Worm (Caenorhabditis elegans): ENCODE measurements around the gene sta-2.

DNA sequence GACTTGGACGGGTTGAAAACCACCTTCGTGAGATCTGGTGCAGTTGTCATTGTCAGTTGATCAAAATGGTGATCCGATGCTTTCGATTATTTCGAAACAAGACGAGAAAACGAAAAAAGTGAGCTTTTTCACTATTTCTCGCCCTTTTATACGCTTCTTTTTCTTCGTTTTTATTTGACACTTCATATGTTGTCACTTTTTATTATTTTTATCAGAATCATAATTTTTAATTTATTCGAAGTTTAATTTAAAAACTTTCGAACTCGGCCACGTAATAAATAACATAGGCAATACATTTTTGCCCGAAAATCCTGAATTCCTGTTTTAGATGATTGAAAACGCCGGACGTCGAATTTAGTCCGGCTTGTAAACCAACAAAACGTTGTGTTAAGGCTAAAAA is 13.5 kb downstream of the sta-2 start, which contains the start of gene F58E6.5:
- TF ChIP-seq ama-1 (optimal IDR thresholded peaks at IDR 0.05) (no peak), nhr-76 (tag; optimal IDR thresholded peaks at IDR 0.05) (no peak), dve-1 (tag; optimal IDR thresholded peaks at IDR 0.05; ENCODE audit: insufficient read depth) (no peak), nhr-77 (tag; optimal IDR thresholded peaks at IDR 0.05) (no peak), F49E8.2 (tag; optimal IDR thresholded peaks at IDR 0.05; ENCODE audit: borderline replicate concordance) (no peak), tag-97 (GFP tag; IDR thresholded peaks at IDR 0.05) (no peak), Y5F2A.4 (GFP tag; optimal IDR thresholded peaks at IDR 0.05) (no peak), lin-38 (GFP tag; IDR thresholded peaks at IDR 0.05) (no peak)

All from whole organism, L4 larva.